Fruit fly (Drosophila melanogaster): ENCODE measurements around the gene MED31.

MED31 gene

DNA sequence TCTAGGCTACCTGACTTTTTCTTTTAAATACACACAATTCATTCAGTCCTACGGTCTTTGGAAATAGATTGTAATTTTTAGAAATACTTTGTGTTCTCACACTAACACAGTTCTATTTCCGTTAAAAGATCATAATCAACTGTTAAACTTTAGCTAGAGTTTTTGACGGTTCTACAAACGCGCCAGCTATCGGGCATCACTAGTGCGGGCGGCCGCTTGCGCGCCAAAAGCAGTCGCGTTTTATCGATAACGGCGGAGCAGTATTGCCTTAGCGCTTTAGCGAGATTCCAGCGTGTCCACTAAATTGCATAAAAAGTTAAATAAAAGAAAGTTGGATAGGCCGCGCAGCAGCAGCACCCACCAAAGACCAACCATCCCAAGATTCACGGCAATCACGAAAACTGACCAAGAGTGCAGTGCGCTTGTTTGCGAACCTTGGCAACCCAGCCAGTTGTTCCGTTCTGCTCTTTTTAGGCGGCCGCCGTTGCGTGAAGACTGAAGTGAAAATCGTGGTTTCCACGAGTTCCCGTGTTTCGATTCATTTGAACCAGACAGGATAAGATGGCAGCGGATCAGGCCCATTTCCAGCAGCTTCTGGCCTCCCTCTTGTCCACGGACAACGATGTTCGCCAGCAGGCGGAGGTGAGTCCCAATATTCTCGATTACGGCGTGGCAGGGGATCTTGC lies 7.5 kb downstream of the MED31 start, which contains the start of gene Karybeta3 (continued):
- TF ChIP-seq Xbp1 (GFP tag; optimal IDR thresholded peaks at IDR 0.05) (peak; percentile 82), CG10462 (GFP tag; optimal IDR thresholded peaks at IDR 0.05) (peak; percentile 16), CG7786 (GFP tag; optimal IDR thresholded peaks at IDR 0.05) (peak; percentile 77), CG14014 (GFP tag; IDR thresholded peaks at IDR 0.05) (peak; percentile 70), Camta (GFP tag; optimal IDR thresholded peaks at IDR 0.05) (peak; percentile 55), Fer2 (tag; optimal IDR thresholded peaks at IDR 0.05) (peak; percentile 42), Hsf (GFP tag; optimal IDR thresholded peaks at IDR 0.05) (peak; percentile 82), slp2 (GFP tag; optimal IDR thresholded peaks at IDR 0.05) (peak; percentile 65), gfzf (GFP tag; optimal IDR thresholded peaks at IDR 0.05) (peak; percentile 44), z (GFP tag; IDR thresholded peaks at IDR 0.05) (no peak), dpn (GFP tag; optimal IDR thresholded peaks at IDR 0.05) (peak; percentile 64 to 83), Mes4 (GFP tag; optimal IDR thresholded peaks at IDR 0.05) (peak; percentile 80), H2.0 (GFP tag; IDR thresholded peaks at IDR 0.05) (peak; percentile 73), HLH4C (GFP tag; IDR thresholded peaks at IDR 0.05; ENCODE audit: partially characterized antibody) (peak; percentile 73), Fer1 (GFP tag; optimal IDR thresholded peaks at IDR 0.05) (peak; percentile 85), CG4820 (GFP tag; optimal IDR thresholded peaks at IDR 0.05) (peak; percentile 59), Gsc (GFP tag; IDR thresholded peaks at IDR 0.05) (no peak), mam (GFP tag; optimal IDR thresholded peaks at IDR 0.05) (peak; percentile 84), eve (GFP tag; optimal IDR thresholded peaks at IDR 0.05) (no peak), ems (GFP tag; optimal IDR thresholded peaks at IDR 0.05) (peak; percentile 83), CG13894 (tag; optimal IDR thresholded peaks at IDR 0.05) (peak; percentile 48), grn (GFP tag; optimal IDR thresholded peaks at IDR 0.05) (peak; percentile 78), CG14441 (GFP tag; IDR thresholded peaks at IDR 0.05) (peak; percentile 77), CG10147 (GFP tag; optimal IDR thresholded peaks at IDR 0.05) (no peak), bowl (GFP tag; IDR thresholded peaks at IDR 0.05) (no peak), luna (GFP tag; optimal IDR thresholded peaks at IDR 0.05) (peak; percentile 64), CG17568 (GFP tag; optimal IDR thresholded peaks at IDR 0.05) (no peak), cg (GFP tag; optimal IDR thresholded peaks at IDR 0.05) (no peak), CG11247 (GFP tag; IDR thresholded peaks at IDR 0.05) (peak; percentile 61; the same call in 1 of the 2 replicates), Spps (tag; optimal IDR thresholded peaks at IDR 0.05) (peak; percentile 8), Dip2 (GFP tag; IDR thresholded peaks at IDR 0.05) (no peak; the same call in 1 of the 2 replicates), pho (GFP tag; optimal IDR thresholded peaks at IDR 0.05) (peak; percentile 78), CHES-1-like (GFP tag; optimal IDR thresholded peaks at IDR 0.05) (peak; percentile 86), fd3F (GFP tag; optimal IDR thresholded peaks at IDR 0.05) (peak; percentile 18), ATbp (GFP tag; optimal IDR thresholded peaks at IDR 0.05) (no peak), stwl (tag; optimal IDR thresholded peaks at IDR 0.05) (peak; percentile 47), Neu2 (GFP tag; optimal IDR thresholded peaks at IDR 0.05; ENCODE audit: borderline replicate concordance) (no peak), gsb (GFP tag; IDR thresholded peaks at IDR 0.05) (peak; percentile 53; the same call in 1 of the 2 replicates), tin (GFP tag; optimal IDR thresholded peaks at IDR 0.05) (peak; percentile 76), pita (GFP tag; optimal IDR thresholded peaks at IDR 0.05) (no peak), HLHmδ (GFP tag; optimal IDR thresholded peaks at IDR 0.05) (peak; percentile 15), CG10543 (GFP tag; optimal IDR thresholded peaks at IDR 0.05) (peak; percentile 76), gcm2 (GFP tag; optimal IDR thresholded peaks at IDR 0.05) (peak; percentile 65), CG3163 (GFP tag; optimal IDR thresholded peaks at IDR 0.05) (peak; percentile 71), CG13624 (GFP tag; optimal IDR thresholded peaks at IDR 0.05) (peak; percentile 90), gce (GFP tag; IDR thresholded peaks at IDR 0.05) (peak; percentile 71; the same call in 1 of the 3 replicates), CG17328 (GFP tag; IDR thresholded peaks at IDR 0.05) (peak; percentile 73), CG32532 (GFP tag; IDR thresholded peaks at IDR 0.05) (peak; percentile 88), CG2199 (GFP tag; IDR thresholded peaks at IDR 0.05) (peak; percentile 50; the same call in 1 of the 3 replicates), CG4617 (GFP tag; optimal IDR thresholded peaks at IDR 0.05; ENCODE audit: borderline replicate concordance) (peak; percentile 82)
